Fruit fly (Drosophila melanogaster): ENCODE data around the gene bowl.

bowl gene

DNA sequence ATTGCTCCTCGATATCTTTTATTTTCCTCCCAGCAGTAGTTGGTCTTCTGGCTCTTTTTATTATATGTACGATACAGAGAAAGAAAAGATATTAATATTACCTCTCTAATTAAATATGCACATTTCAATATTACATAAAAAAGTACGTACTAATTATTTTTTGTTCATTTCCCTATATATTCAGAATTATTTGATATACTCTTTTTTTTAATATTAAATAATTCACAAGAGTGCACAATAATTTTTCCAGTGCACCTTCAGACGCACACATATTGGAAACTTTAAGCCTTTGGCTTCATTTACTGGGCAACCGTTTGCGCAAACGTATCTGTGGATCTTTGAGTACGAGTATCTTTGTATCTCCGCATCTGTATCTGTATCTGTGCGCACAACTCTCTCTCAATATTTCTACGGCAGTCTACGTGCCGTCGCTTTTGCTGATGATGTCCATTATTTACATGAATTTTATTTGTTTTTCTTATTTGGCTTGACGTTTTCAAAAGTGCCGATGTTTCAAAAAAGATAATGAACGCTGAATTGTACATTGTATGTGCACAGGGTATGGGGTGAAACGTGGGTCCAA is 5.2 kb downstream of the bowl start (continued):
- TF ChIP-seq dimm (GFP tag; IDR thresholded peaks at IDR 0.05) (peak; percentile 38; the same call in 1 of the 2 replicates), CG6765 (GFP tag; optimal IDR thresholded peaks at IDR 0.05) (peak; percentile 49), maf-S (GFP tag; optimal IDR thresholded peaks at IDR 0.05) (peak; percentile 21), CG9215 (GFP tag; IDR thresholded peaks at IDR 0.05) (peak; percentile 65), tgo (GFP tag; IDR thresholded peaks at IDR 0.05) (peak; percentile 92), PHDP (tag; optimal IDR thresholded peaks at IDR 0.05) (peak; percentile 91), ssp (GFP tag; IDR thresholded peaks at IDR 0.05) (peak; percentile 80), CG10565 (GFP tag; optimal IDR thresholded peaks at IDR 0.05) (no peak), CG32767 (GFP tag; IDR thresholded peaks at IDR 0.05) (peak; percentile 83), Sox102F (GFP tag; optimal IDR thresholded peaks at IDR 0.05) (peak; percentile 92), Rfx (GFP tag; IDR thresholded peaks at IDR 0.05) (peak; percentile 67), CG10959 (GFP tag; IDR thresholded peaks at IDR 0.05) (peak; percentile 80), CG43689 (GFP tag; IDR thresholded peaks at IDR 0.05) (peak; percentile 59; the same call in 1 of the 2 replicates), vvl (GFP tag; IDR thresholded peaks at IDR 0.05) (peak; percentile 94), CG11696 (GFP tag; IDR thresholded peaks at IDR 0.05) (peak; percentile 61), CG9797 (GFP tag; optimal IDR thresholded peaks at IDR 0.05) (peak; percentile 8), onecut (GFP tag; IDR thresholded peaks at IDR 0.05) (peak; percentile 62), CG1647 (GFP tag; optimal IDR thresholded peaks at IDR 0.05) (no peak), CG13123 (GFP tag; optimal IDR thresholded peaks at IDR 0.05) (peak; percentile 70), org-1 (GFP tag; optimal IDR thresholded peaks at IDR 0.05) (peak; percentile 69), Scr (GFP tag; IDR thresholded peaks at IDR 0.05; ENCODE audit: partially characterized antibody) (no peak), Jarid2 (GFP tag; optimal IDR thresholded peaks at IDR 0.05) (peak; percentile 57), exex (tag; optimal IDR thresholded peaks at IDR 0.05) (peak; percentile 27), caup (GFP tag; optimal IDR thresholded peaks at IDR 0.05; ENCODE audit: severe bottlenecking) (peak; percentile 54), Awh (GFP tag; IDR thresholded peaks at IDR 0.05) (peak; percentile 86), gsb (GFP tag; IDR thresholded peaks at IDR 0.05) (no peak), chm (GFP tag; IDR thresholded peaks at IDR 0.05) (peak; percentile 67; the same call in 1 of the 2 replicates), CG17328 (GFP tag; IDR thresholded peaks at IDR 0.05) (peak; percentile 90), chif (GFP tag; optimal IDR thresholded peaks at IDR 0.05) (peak in 1 of 2 experiments; percentile 47), NfI (GFP tag; optimal IDR thresholded peaks at IDR 0.05) (peak; percentile 66), ham (GFP tag; IDR thresholded peaks at IDR 0.05) (no peak), Bgb (GFP tag; IDR thresholded peaks at IDR 0.05; ENCODE audit: partially characterized antibody) (no peak), Antp (GFP tag; optimal IDR thresholded peaks at IDR 0.05) (no peak), rib (GFP tag; IDR thresholded peaks at IDR 0.05) (no peak), CG2116 (GFP tag; optimal IDR thresholded peaks at IDR 0.05) (peak; percentile 51), Ada2b (GFP tag; IDR thresholded peaks at IDR 0.05) (peak; percentile 63), vfl (GFP tag; optimal IDR thresholded peaks at IDR 0.05) (no peak), Nf-YA (GFP tag; IDR thresholded peaks at IDR 0.05) (peak; percentile 69), shn (GFP tag; optimal IDR thresholded peaks at IDR 0.05) (no peak), Ptx1 (GFP tag; IDR thresholded peaks at IDR 0.05) (peak; percentile 93), insv (GFP tag; optimal IDR thresholded peaks at IDR 0.05) (peak in 1 of 2 experiments; percentile 36), CG5953 (GFP tag; IDR thresholded peaks at IDR 0.05) (no peak; the same call in 1 of the 2 replicates), ac (GFP tag; optimal IDR thresholded peaks at IDR 0.05) (peak; percentile 71), CG16779 (GFP tag; IDR thresholded peaks at IDR 0.05) (no peak), h (optimal IDR thresholded peaks at IDR 0.05) (no peak), dysf (GFP tag; IDR thresholded peaks at IDR 0.05) (peak; percentile 75), Kr (GFP tag; optimal IDR thresholded peaks at IDR 0.05) (peak; percentile 82), salm (tag; optimal IDR thresholded peaks at IDR 0.05) (peak; percentile 83), CG10979 (tag; optimal IDR thresholded peaks at IDR 0.05) (peak; percentile 93), CG3726 (GFP tag; IDR thresholded peaks at IDR 0.05) (peak; percentile 69; the same call in 2 of the 3 replicates), chinmo (GFP tag; IDR thresholded peaks at IDR 0.05; ENCODE audit: partially characterized antibody) (no peak)

Measured in whole organism, embryonic.